Worm (Caenorhabditis elegans) whole organism, late embryonic: ENCODE data around the gene madf-9.

ENCODE experiments used
- C38D4.7 ChIP-seq: fragments of 200-800 bp; sonication (Bioruptor generic); optimal IDR thresholded peaks from 2 replicates; lab custom pipeline; 2018; ENCODE audit warnings: mild to moderate bottlenecking, missing genetic modification characterization, moderate library complexity, missing compliant biosample characterization
- K09A11.1 ChIP-seq: sonication (generic microtip); optimal IDR thresholded peaks from 2 replicates; lab custom pipeline; 2017; ENCODE audit warnings: antibody characterized with exemption, mild to moderate bottlenecking, missing genetic modification characterization, missing compliant biosample characterization; ENCODE audit not compliant: insufficient read depth
- ets-4 ChIP-seq: sonication (generic microtip); optimal IDR thresholded peaks from 2 replicates; lab custom pipeline; 2016; ENCODE audit warnings: missing genetic modification characterization, missing compliant biosample characterization
- hlh-15 ChIP-seq: sonication (generic microtip); optimal IDR thresholded peaks from 2 replicates; lab custom pipeline; 2016; ENCODE audit warnings: missing genetic modification characterization, missing compliant biosample characterization
- hlh-6 ChIP-seq: sonication (generic microtip); optimal IDR thresholded peaks from 2 replicates; lab custom pipeline; 2016; ENCODE audit warnings: missing genotype, missing genetic modification characterization, missing compliant biosample characterization
- nfya-1 ChIP-seq: sonication (generic microtip); optimal IDR thresholded peaks from 2 replicates; lab custom pipeline; 2017; ENCODE audit warnings: missing genetic modification characterization, mild to moderate bottlenecking, missing compliant biosample characterization, antibody characterized with exemption, moderate library complexity
- pqm-1 ChIP-seq: sonication (generic microtip); optimal IDR thresholded peaks from 2 replicates; lab custom pipeline; 2016; ENCODE audit warnings: missing genetic modification characterization, missing compliant biosample characterization
- unc-86 ChIP-seq: sonication (generic microtip); optimal IDR thresholded peaks from 2 replicates; lab custom pipeline; 2016; ENCODE audit warnings: missing genetic modification characterization, missing compliant biosample characterization

DNA sequence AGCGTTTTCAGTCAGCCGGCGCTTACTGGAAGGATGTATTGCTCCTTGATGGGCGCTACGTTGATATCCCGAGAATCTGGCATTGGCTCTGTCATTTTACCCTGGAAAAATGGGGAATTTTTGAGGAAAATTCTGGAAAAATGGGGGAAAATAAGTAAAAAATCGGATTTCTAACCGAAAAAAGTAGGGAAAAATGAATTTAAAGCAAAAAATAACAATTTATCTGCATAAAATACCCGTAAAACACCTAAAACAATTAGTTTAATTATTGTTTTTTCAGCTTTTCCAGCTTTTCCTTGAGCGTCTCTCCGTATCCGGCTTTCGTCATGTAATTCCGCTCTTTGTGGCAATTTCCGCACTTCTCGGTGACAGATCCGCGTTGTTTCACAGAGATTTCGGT, 38.4 kb upstream of the madf-9 start, which contains the start of gene Y37E11B.5:
- TF ChIP-seq hlh-6 (no peak), hlh-15 (tag; lab: Kevin White, UChicago) (no peak), ets-4 (tag; lab: Kevin White, UChicago) (no peak), K09A11.1 (tag; lab: Kevin White, UChicago) (no peak), nfya-1 (tag; lab: Kevin White, UChicago) (no peak), pqm-1 (no peak), unc-86 (tag; lab: Kevin White, UChicago) (no peak), C38D4.7 (GFP tag; lab: Kevin White, UChicago) (no peak)
